Worm (Caenorhabditis elegans) whole organism, L4 larva: Measurements from ENCODE around the gene C06A6.4.

Source experiments
- F10B5.3 ChIP-seq: sonication (generic microtip); optimal IDR thresholded peaks from 2 replicates; lab custom pipeline; 2016; ENCODE audit warnings: mild to moderate bottlenecking, missing genetic modification characterization, missing compliant biosample characterization
- F37D6.2 ChIP-seq: sonication (generic microtip); optimal IDR thresholded peaks from 2 replicates; lab custom pipeline; 2016; ENCODE audit warnings: mild to moderate bottlenecking, missing genetic modification characterization, missing compliant biosample characterization
- F49E8.2 ChIP-seq: sonication (generic microtip); optimal IDR thresholded peaks from 2 replicates; lab custom pipeline; 2016; ENCODE audit warnings: missing compliant biosample characterization, mild to moderate bottlenecking, missing genetic modification characterization, borderline replicate concordance
- R02D3.7 ChIP-seq: fragments of 150-350 bp; sonication (generic microtip); optimal IDR thresholded peaks from 3 replicates; lab custom pipeline; 2014; ENCODE audit warnings: missing biosample characterization, missing genetic modification characterization
- T26A8.4 ChIP-seq: fragments of 200-800 bp; sonication (Bioruptor generic); IDR thresholded peaks from 2 replicates; pipeline ENCODE4 v1.3.6; 2022; ENCODE audit warnings: missing genetic modification characterization, missing compliant biosample characterization
- Y5F2A.4 ChIP-seq: fragments of 200-800 bp; sonication (Bioruptor generic); optimal IDR thresholded peaks from 2 replicates; lab custom pipeline; 2018; ENCODE audit warnings: mild to moderate bottlenecking, missing genetic modification characterization, missing compliant biosample characterization
- Y75B8A.6 ChIP-seq: fragments of 200-800 bp; sonication (Bioruptor generic); IDR thresholded peaks from 2 replicates; pipeline ENCODE4 v1.3.6; 2022; ENCODE audit warnings: missing genetic modification reagents, missing genetic modification characterization, missing compliant biosample characterization
- ZK337.2 ChIP-seq: fragments of 200-800 bp; sonication (Bioruptor generic); IDR thresholded peaks from 2 replicates; pipeline ENCODE4 v1.3.6; 2022; ENCODE audit warnings: missing genetic modification reagents, missing genetic modification characterization, missing compliant biosample characterization
- ZK546.5 ChIP-seq, 2 experiments: sonication (generic microtip); optimal IDR thresholded peaks; 2 replicates each; lab custom pipeline; 2017; ENCODE audit warnings: missing biosample characterization in 2 of 2, missing genetic modification characterization in 2 of 2
- aha-1 ChIP-seq: fragments of 150-350 bp; peaks from one replicate; lab custom pipeline; 2014; ENCODE audit warnings: missing biosample characterization, missing genetic modification characterization
- attf-4 ChIP-seq: sonication (generic microtip); optimal IDR thresholded peaks from 3 replicates; lab custom pipeline; 2017; ENCODE audit warnings: missing biosample characterization, missing genetic modification characterization
- ces-1 ChIP-seq: fragments of 150-350 bp; sonication (generic microtip); optimal IDR thresholded peaks from 4 replicates; lab custom pipeline; 2014; ENCODE audit warnings: missing biosample characterization, missing genetic modification reagents, missing genetic modification characterization
- daf-16 ChIP-seq, 3 experiments: sonication (generic microtip); optimal IDR thresholded peaks; 2 replicates each; lab custom pipeline; 2016 to 2017; ENCODE audit warnings: missing genetic modification characterization in 3 of 3, missing genetic modification reagents in 3 of 3, mild to moderate bottlenecking in 2 of 3, missing compliant biosample characterization in 2 of 3, missing biosample characterization in 1 of 3, moderate library complexity in 1 of 3
- dmd-8 ChIP-seq: fragments of 200-800 bp; sonication (Bioruptor generic); IDR thresholded peaks from 2 replicates; pipeline ENCODE4 v1.3.6; 2022; ENCODE audit warnings: missing genetic modification characterization, missing compliant biosample characterization
- dpl-1 ChIP-seq: fragments of 150-350 bp; optimal IDR thresholded peaks from 2 replicates; lab custom pipeline; 2014; ENCODE audit warnings: missing biosample characterization, missing genetic modification reagents, missing genetic modification characterization
- dve-1 ChIP-seq: sonication (generic microtip); optimal IDR thresholded peaks from 2 replicates; lab custom pipeline; 2017; ENCODE audit warnings: antibody characterized with exemption, mild to moderate bottlenecking, missing genetic modification characterization, missing compliant biosample characterization; ENCODE audit not compliant: insufficient read depth
- egl-43 ChIP-seq: fragments of 200-800 bp; sonication (Bioruptor generic); IDR thresholded peaks from 2 replicates; pipeline ENCODE4 v1.3.6; 2022; ENCODE audit warnings: missing genetic modification reagents, missing genetic modification characterization, missing compliant biosample characterization
- gei-8 ChIP-seq: fragments of 200-800 bp; sonication (Bioruptor generic); optimal IDR thresholded peaks from 2 replicates; lab custom pipeline; 2018; ENCODE audit warnings: mild to moderate bottlenecking, missing genetic modification characterization, missing compliant biosample characterization
- hif-1 ChIP-seq, 2 experiments: sonication (generic microtip); optimal IDR thresholded peaks; 2 replicates each; lab custom pipeline; 2016 to 2017; ENCODE audit warnings: missing compliant biosample characterization in 2 of 2, missing genetic modification characterization in 2 of 2, missing genetic modification reagents in 2 of 2, missing genotype in 2 of 2, mild to moderate bottlenecking in 1 of 2
- hlh-11 ChIP-seq: fragments of 200-800 bp; sonication (Bioruptor generic); optimal IDR thresholded peaks from 2 replicates; lab custom pipeline; 2018; ENCODE audit warnings: mild to moderate bottlenecking, missing genetic modification characterization, missing compliant biosample characterization
- hlh-30 ChIP-seq: sonication (generic microtip); optimal IDR thresholded peaks from 2 replicates; lab custom pipeline; 2017; ENCODE audit warnings: antibody characterized with exemption, mild to moderate bottlenecking, missing genetic modification characterization, missing compliant biosample characterization; ENCODE audit not compliant: insufficient read depth
- jun-1 ChIP-seq: fragments of 150-350 bp; optimal IDR thresholded peaks from 2 replicates; lab custom pipeline; 2014; ENCODE audit warnings: missing biosample characterization, missing genetic modification reagents, missing genetic modification characterization
- lin-1 ChIP-seq: fragments of 200-800 bp; sonication (Bioruptor generic); IDR thresholded peaks from 2 replicates; pipeline ENCODE4 v1.3.6; 2022; ENCODE audit warnings: missing genetic modification reagents, missing genetic modification characterization, missing compliant biosample characterization
- lin-39 ChIP-seq: fragments of 150-350 bp; optimal IDR thresholded peaks from 2 replicates; lab custom pipeline; 2014; ENCODE audit warnings: missing biosample characterization, missing genetic modification reagents, missing genetic modification characterization
- lir-3 ChIP-seq: sonication (generic microtip); optimal IDR thresholded peaks from 2 replicates; lab custom pipeline; 2016; ENCODE audit warnings: mild to moderate bottlenecking, missing genetic modification characterization, missing compliant biosample characterization
- lsy-2 ChIP-seq, 2 experiments: fragments of 150-350 bp in 1 of 2; sonication (generic microtip) in 1 of 2; optimal IDR thresholded peaks; 2 replicates each; lab custom pipeline; 2014 to 2017; ENCODE audit warnings: missing biosample characterization in 2 of 2, missing genetic modification characterization in 2 of 2
- madf-5 ChIP-seq, 2 experiments: fragments of 200-800 bp; sonication (Bioruptor generic); IDR thresholded peaks; 2 replicates each; pipeline ENCODE4 v1.3.6; 2022; ENCODE audit warnings: missing compliant biosample characterization in 2 of 2, missing genetic modification characterization in 2 of 2
- madf-9 ChIP-seq: fragments of 200-800 bp; sonication (Bioruptor generic); conservative IDR thresholded peaks from 2 replicates; pipeline ENCODE4 v1.3.6; 2022; ENCODE audit warnings: missing genetic modification reagents, missing genetic modification characterization, missing compliant biosample characterization
- mep-1 ChIP-seq: fragments of 150-350 bp; sonication (generic microtip); optimal IDR thresholded peaks from 3 replicates; lab custom pipeline; 2014; ENCODE audit warnings: missing biosample characterization, missing genetic modification characterization
- mxl-3 ChIP-seq: fragments of 200-800 bp; sonication (Bioruptor generic); optimal IDR thresholded peaks from 2 replicates; lab custom pipeline; 2018; ENCODE audit warnings: mild to moderate bottlenecking, missing genetic modification characterization, missing compliant biosample characterization
- nhr-102 ChIP-seq: sonication (generic microtip); optimal IDR thresholded peaks from 2 replicates; lab custom pipeline; 2016; ENCODE audit warnings: mild to moderate bottlenecking, missing genetic modification characterization, moderate library complexity, missing compliant biosample characterization
- nhr-11 ChIP-seq: fragments of 150-350 bp; optimal IDR thresholded peaks from 2 replicates; lab custom pipeline; 2014; ENCODE audit warnings: missing biosample characterization, missing genetic modification characterization
- nhr-237 ChIP-seq: sonication (generic microtip); optimal IDR thresholded peaks from 2 replicates; lab custom pipeline; 2017; ENCODE audit warnings: missing biosample characterization, missing genetic modification characterization
- nhr-28 ChIP-seq: fragments of 150-350 bp; optimal IDR thresholded peaks from 2 replicates; lab custom pipeline; 2014; ENCODE audit warnings: missing biosample characterization, missing genetic modification characterization
- nhr-42 ChIP-seq: fragments of 200-800 bp; sonication (Bioruptor generic); IDR thresholded peaks from 2 replicates; pipeline ENCODE4 v1.3.6; 2022; ENCODE audit warnings: missing genetic modification characterization, missing compliant biosample characterization
- nhr-48 ChIP-seq: sonication (generic microtip); optimal IDR thresholded peaks from 2 replicates; lab custom pipeline; 2016; ENCODE audit warnings: mild to moderate bottlenecking, missing genetic modification characterization, missing compliant biosample characterization
- nhr-6 ChIP-seq: fragments of 150-350 bp; optimal IDR thresholded peaks from 2 replicates; lab custom pipeline; 2014; ENCODE audit warnings: missing biosample characterization, missing genetic modification characterization
- nhr-77 ChIP-seq: fragments of 150-350 bp; optimal IDR thresholded peaks from 2 replicates; lab custom pipeline; 2014; ENCODE audit warnings: missing biosample characterization, missing genetic modification characterization
- pqm-1 ChIP-seq: sonication (generic microtip); optimal IDR thresholded peaks from 2 replicates; lab custom pipeline; 2017; ENCODE audit warnings: missing biosample characterization, missing genetic modification characterization
- saeg-2 ChIP-seq: fragments of 200-800 bp; sonication (Bioruptor generic); IDR thresholded peaks from 2 replicates; pipeline ENCODE4 v1.3.6; 2022; ENCODE audit warnings: missing genetic modification reagents, missing genetic modification characterization, missing compliant biosample characterization
- sdz-12 ChIP-seq: fragments of 200-800 bp; sonication (Bioruptor generic); optimal IDR thresholded peaks from 2 replicates; lab custom pipeline; 2018; ENCODE audit warnings: mild to moderate bottlenecking, missing genetic modification characterization, missing compliant biosample characterization
- snpc-1.2 ChIP-seq: fragments of 200-800 bp; sonication (Bioruptor generic); IDR thresholded peaks from 2 replicates; pipeline ENCODE4 v1.3.6; 2022; ENCODE audit warnings: missing genetic modification reagents, missing genetic modification characterization, missing compliant biosample characterization
- spr-3 ChIP-seq: fragments of 200-800 bp; sonication (Bioruptor generic); optimal IDR thresholded peaks from 2 replicates; lab custom pipeline; 2018; ENCODE audit warnings: mild to moderate bottlenecking, missing genetic modification characterization, missing compliant biosample characterization
- tag-97 ChIP-seq: fragments of 200-800 bp; sonication (Bioruptor generic); IDR thresholded peaks from 2 replicates; pipeline ENCODE4 v1.3.6; 2022; ENCODE audit warnings: missing genetic modification characterization, missing compliant biosample characterization
- unc-130 ChIP-seq: sonication (generic microtip); optimal IDR thresholded peaks from 2 replicates; lab custom pipeline; 2016; ENCODE audit warnings: missing genetic modification reagents, missing genetic modification characterization, missing compliant biosample characterization
- unc-62 ChIP-seq, 3 experiments: fragments of 150-350 bp in 1 of 3; sonication (generic microtip); optimal IDR thresholded peaks in 2 of 3; peaks in 1 of 3; 1 replicate in 1 of 3; 2 replicates in 2 of 3; lab custom pipeline; 2014 to 2017; ENCODE audit warnings: missing biosample characterization in 3 of 3, missing genetic modification characterization in 3 of 3, missing genetic modification reagents in 3 of 3, missing genotype in 1 of 3
- zag-1 ChIP-seq: fragments of 150-350 bp; optimal IDR thresholded peaks from 2 replicates; lab custom pipeline; 2014; ENCODE audit warnings: missing biosample characterization, missing genetic modification characterization
- zfp-3 ChIP-seq: fragments of 200-800 bp; sonication (Bioruptor generic); conservative IDR thresholded peaks from 2 replicates; pipeline ENCODE4 v1.3.6; 2022; ENCODE audit warnings: missing genetic modification reagents, missing genetic modification characterization, missing compliant biosample characterization
- zip-2 ChIP-seq: fragments of 150-350 bp; optimal IDR thresholded peaks from 2 replicates; lab custom pipeline; 2014; ENCODE audit warnings: missing biosample characterization, missing genetic modification characterization
- ztf-7 ChIP-seq: fragments of 150-350 bp; optimal IDR thresholded peaks from 2 replicates; lab custom pipeline; 2014; ENCODE audit warnings: missing biosample characterization, missing genetic modification characterization

C06A6.4 gene

ce11 chrIV:7829275-7829938 is at the start of gene C06A6.4:
TSS of gene C06A6.4 (minus strand) at chrIV:7829298.
- TF ChIP-seq madf-9 (GFP tag; lab: Robert Waterston, UW) = no peak
- TF ChIP-seq ces-1 (GFP tag; lab: Kevin White, UChicago) = no peak
- TF ChIP-seq T26A8.4 (GFP tag; lab: Robert Waterston, UW) = no peak
- no peak for TF ChIP-seq nhr-102 (tag; lab: Kevin White, UChicago)
- TF ChIP-seq hlh-11 (tag; lab: Kevin White, UChicago) = peak; percentile 60
- no peak for TF ChIP-seq zag-1 (tag; lab: Kevin White, UChicago)
- no peak for TF ChIP-seq sdz-12 (GFP tag; lab: Kevin White, UChicago)
- TF ChIP-seq nhr-11 = no peak
- TF ChIP-seq madf-5 (GFP tag; IDR thresholded peaks at IDR 0.05; lab: Robert Waterston, UW) = no peak
- TF ChIP-seq hlh-30 (tag; lab: Kevin White, UChicago) = peak; percentile 61
- no peak for TF ChIP-seq zip-2 (tag; lab: Kevin White, UChicago)
- no peak for TF ChIP-seq nhr-77
- TF ChIP-seq mep-1 = no peak
- no peak for TF ChIP-seq F37D6.2 (tag; lab: Kevin White, UChicago)
- TF ChIP-seq dve-1 (tag; lab: Kevin White, UChicago) = peak; percentile 56
- no peak for TF ChIP-seq Y75B8A.6 (GFP tag; lab: Robert Waterston, UW)
- TF ChIP-seq hif-1 (tag; optimal IDR thresholded peaks at IDR 0.05; lab: Kevin White, UChicago) = no peak
- TF ChIP-seq lin-1 (GFP tag; lab: Robert Waterston, UW) = no peak
- TF ChIP-seq lin-39 (tag; lab: Kevin White, UChicago) = no peak
- no peak for TF ChIP-seq nhr-237 (tag; lab: Kevin White, UChicago)
- TF ChIP-seq dpl-1 (GFP tag; lab: Kevin White, UChicago) = no peak
- TF ChIP-seq unc-62 (GFP tag; optimal IDR thresholded peaks at IDR 0.05 in 1 of 2; lab: Kevin White, UChicago) = peak in 1 of 2 experiments; percentile 42
- TF ChIP-seq unc-62 (tag; optimal IDR thresholded peaks at IDR 0.05; lab: Kevin White, UChicago) = no peak
- TF ChIP-seq lir-3 (tag; lab: Kevin White, UChicago) = no peak
- no peak for TF ChIP-seq jun-1 (tag; lab: Kevin White, UChicago)
- no peak for TF ChIP-seq egl-43 (GFP tag; lab: Robert Waterston, UW)
- TF ChIP-seq mxl-3 = peak; percentile 25
- TF ChIP-seq ztf-7 (tag; lab: Kevin White, UChicago) = no peak
- no peak for TF ChIP-seq aha-1 (tag; lab: Kevin White, UChicago)
- TF ChIP-seq F10B5.3 (tag; lab: Kevin White, UChicago) = no peak
- TF ChIP-seq unc-130 (GFP tag; lab: Kevin White, UChicago) = peak; percentile 12
- no peak for TF ChIP-seq nhr-48 (tag; lab: Kevin White, UChicago)
- TF ChIP-seq nhr-28 (tag; lab: Kevin White, UChicago) = peak; percentile 2
- TF ChIP-seq lsy-2 (tag; optimal IDR thresholded peaks at IDR 0.05; lab: Kevin White, UChicago) = peak in 1 of 2 experiments; percentile 27
- no peak for TF ChIP-seq spr-3 (GFP tag; lab: Kevin White, UChicago)
- no peak for TF ChIP-seq ZK337.2 (GFP tag; lab: Robert Waterston, UW)
- no peak for TF ChIP-seq snpc-1.2
- TF ChIP-seq Y5F2A.4 (GFP tag; lab: Kevin White, UChicago) = no peak
- TF ChIP-seq pqm-1 (tag; lab: Kevin White, UChicago) = peak; percentile 33
- no peak for TF ChIP-seq dmd-8 (GFP tag; lab: Robert Waterston, UW)
- no peak for TF ChIP-seq ZK546.5 (tag; optimal IDR thresholded peaks at IDR 0.05; lab: Kevin White, UChicago)
- TF ChIP-seq saeg-2 = no peak
- no peak for TF ChIP-seq gei-8 (GFP tag; lab: Kevin White, UChicago)
- TF ChIP-seq daf-16 (GFP tag; optimal IDR thresholded peaks at IDR 0.05; lab: Kevin White, UChicago) = no peak
- TF ChIP-seq daf-16 (tag; optimal IDR thresholded peaks at IDR 0.05; lab: Kevin White, UChicago) = peak; percentile 54
- no peak for TF ChIP-seq F49E8.2
- no peak for TF ChIP-seq tag-97
- no peak for TF ChIP-seq nhr-42 (GFP tag; lab: Robert Waterston, UW)
- no peak for TF ChIP-seq R02D3.7 (tag; lab: Kevin White, UChicago)
- TF ChIP-seq nhr-6 (tag; lab: Kevin White, UChicago) = no peak
- TF ChIP-seq zfp-3 (GFP tag; lab: Robert Waterston, UW) = no peak
- no peak for TF ChIP-seq attf-4
